Fruit fly (Drosophila melanogaster): ENCODE measurements around the gene CG14408.

dm6 chrX:14827643-14828042, 4.2 kb downstream of the CG14408 start:
- no peak for TF ChIP-seq CG7368 (GFP tag; optimal IDR thresholded peaks at IDR 0.05)
- TF ChIP-seq Met (GFP tag; optimal IDR thresholded peaks at IDR 0.05): no peak
- TF ChIP-seq Hr38 (GFP tag; optimal IDR thresholded peaks at IDR 0.05): no peak
- TF ChIP-seq CG6808 (GFP tag; optimal IDR thresholded peaks at IDR 0.05): no peak
- TF ChIP-seq CG6854 (GFP tag; optimal IDR thresholded peaks at IDR 0.05): no peak
- TF ChIP-seq net (GFP tag; optimal IDR thresholded peaks at IDR 0.05): no peak
- no peak for TF ChIP-seq OdsH (GFP tag; optimal IDR thresholded peaks at IDR 0.05)
- no peak for TF ChIP-seq CG16779 (tag; optimal IDR thresholded peaks at IDR 0.05)
